Fruit fly (Drosophila melanogaster): ENCODE measurements around the gene CG42751.

dm6 chr2L:11902483-11902882 lies 49.3 kb downstream of the CG42751 start:
- TF ChIP-seq CG8478 (optimal IDR thresholded peaks at IDR 0.05): no peak
- no peak for TF ChIP-seq CTCF (optimal IDR thresholded peaks at IDR 0.05)

Data from S2 (cell line).